Worm (Caenorhabditis elegans) whole organism, L4/young adult: ENCODE measurements around the gene oac-38.

Experiments used
- dao-5 ChIP-seq: sonication (generic microtip); optimal IDR thresholded peaks from 2 replicates; lab custom pipeline; 2016; ENCODE audit warnings: missing genotype, missing genetic modification characterization, moderate library complexity, missing compliant biosample characterization
- him-1 ChIP-seq: sonication (generic microtip); optimal IDR thresholded peaks from 2 replicates; lab custom pipeline; 2016; ENCODE audit warnings: missing genotype, missing genetic modification reagents, missing genetic modification characterization, missing compliant biosample characterization

DNA sequence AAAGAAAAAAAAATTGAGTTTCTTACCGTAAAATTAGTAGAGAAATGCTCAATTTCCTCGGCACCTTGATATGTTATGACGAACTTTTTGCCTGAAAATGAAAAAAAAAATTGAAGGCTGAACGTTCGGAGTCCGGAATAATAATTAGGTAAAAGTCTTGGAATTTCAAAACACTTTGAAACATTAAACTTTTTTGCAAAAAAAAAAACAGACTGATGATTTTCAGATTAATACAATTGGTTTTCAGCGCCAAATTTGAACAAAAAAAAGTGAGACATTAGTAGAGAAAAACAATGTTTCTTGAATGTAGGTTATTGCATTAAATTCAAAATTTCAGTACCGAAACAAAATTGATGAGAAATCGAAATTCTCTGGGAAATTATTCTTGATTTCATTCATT is 29.2 kb downstream of the oac-38 start, which contains the start of gene nkcc-1:
- no peak for TF ChIP-seq dao-5 (tag; lab: Kevin White, UChicago)
- TF ChIP-seq him-1 (tag; lab: Kevin White, UChicago), result no peak
